Worm (Caenorhabditis elegans): ENCODE results near the gene B0457.6.
A peak's percentile ranks its signal among the peaks of the same experiment; 100 is the strongest.

The B0457.6 gene

ce11 chrII:8877032-8877985, 44.9 kb upstream of the B0457.6 start (continued):
- peak; percentile 13 for TF ChIP-seq unc-130 (GFP tag; optimal IDR thresholded peaks at IDR 0.05)

- TF ChIP-seq aha-1 (tag) (no peak), lsy-2 (tag; optimal IDR thresholded peaks at IDR 0.05) (no peak), egl-43 (GFP tag; IDR thresholded peaks at IDR 0.05) (0 out of 2 replicates have a peak, but pooled peaks have one; percentile 49), daf-8 (GFP tag; IDR thresholded peaks at IDR 0.05) (no peak), fkh-10 (GFP tag; optimal IDR thresholded peaks at IDR 0.05) (no peak), jun-1 (tag; optimal IDR thresholded peaks at IDR 0.05) (no peak), set-16 (GFP tag; IDR thresholded peaks at IDR 0.05) (peak; percentile 58), mdl-1 (tag; optimal IDR thresholded peaks at IDR 0.05) (no peak), daf-12 (tag; optimal IDR thresholded peaks at IDR 0.05) (no peak), mes-2 (tag; optimal IDR thresholded peaks at IDR 0.05; ENCODE audit: poor library complexity, severe bottlenecking) (no peak), nhr-6 (tag; optimal IDR thresholded peaks at IDR 0.05) (no peak), arid-1 (GFP tag; conservative IDR thresholded peaks at IDR 0.05) (0 out of 2 replicates have a peak, but pooled peaks have one; percentile 26), lin-13 (GFP tag; optimal IDR thresholded peaks at IDR 0.05) (no peak)
These were observed 43.7 kb upstream of the B0457.6 start for ce11 chrII:8878528-8878927.

ce11 chrII:8883559-8883958, 38.7 kb upstream of the B0457.6 start, which contains the start of gene rha-1:
TSS of gene rha-1 (minus strand) at chrII:8883659.
- TF ChIP-seq ceh-44 (GFP tag; IDR thresholded peaks at IDR 0.05) (no peak), daf-16 (GFP tag; optimal IDR thresholded peaks at IDR 0.05) (no peak), daf-16 (tag; optimal IDR thresholded peaks at IDR 0.05) (no peak), lin-29 (GFP tag; IDR thresholded peaks at IDR 0.05) (no peak), ZK337.2 (GFP tag; IDR thresholded peaks at IDR 0.05) (no peak), zip-2 (tag; optimal IDR thresholded peaks at IDR 0.05) (no peak), snpc-4 (tag; optimal IDR thresholded peaks at IDR 0.05) (no peak), dpl-1 (GFP tag; optimal IDR thresholded peaks at IDR 0.05) (no peak), Y48G9A.11 (GFP tag; IDR thresholded peaks at IDR 0.05) (no peak), ZK546.5 (tag; optimal IDR thresholded peaks at IDR 0.05) (no peak), ama-1 (optimal IDR thresholded peaks at IDR 0.05) (no peak)

- TF ChIP-seq hlh-30 (tag; optimal IDR thresholded peaks at IDR 0.05; ENCODE audit: insufficient read depth) (no peak), nhr-77 (tag; optimal IDR thresholded peaks at IDR 0.05) (peak; percentile 1), dve-1 (tag; optimal IDR thresholded peaks at IDR 0.05; ENCODE audit: insufficient read depth) (peak; percentile 71), nhr-237 (tag; optimal IDR thresholded peaks at IDR 0.05) (no peak), daf-16 (GFP tag; optimal IDR thresholded peaks at IDR 0.05) (no peak), daf-16 (tag; optimal IDR thresholded peaks at IDR 0.05) (peak; percentile 41), lsy-2 (tag; optimal IDR thresholded peaks at IDR 0.05) (peak; percentile 75 to 98), spr-3 (GFP tag; optimal IDR thresholded peaks at IDR 0.05) (no peak), dpl-1 (GFP tag; optimal IDR thresholded peaks at IDR 0.05) (peak; percentile 62), ceh-32 (tag; optimal IDR thresholded peaks at IDR 0.05; ENCODE audit: poor library complexity) (no peak), ztf-11 (tag; optimal IDR thresholded peaks at IDR 0.05) (no peak), ztf-7 (tag; optimal IDR thresholded peaks at IDR 0.05) (no peak), rbr-2 (tag; optimal IDR thresholded peaks at IDR 0.05) (peak; percentile 34), pha-4 (GFP tag; IDR thresholded peaks at IDR 0.05) (no peak), pha-4 (tag; optimal IDR thresholded peaks at IDR 0.05) (peak; percentile 61), ZK337.2 (GFP tag; IDR thresholded peaks at IDR 0.05) (no peak), Y5F2A.4 (GFP tag; optimal IDR thresholded peaks at IDR 0.05) (no peak), mes-2 (tag; optimal IDR thresholded peaks at IDR 0.05; ENCODE audit: poor library complexity, severe bottlenecking) (peak; percentile 75), lin-29 (GFP tag; IDR thresholded peaks at IDR 0.05) (no peak), attf-4 (tag; optimal IDR thresholded peaks at IDR 0.05) (no peak), aha-1 (tag) (peak; percentile 72)
These were observed 37.8 kb upstream of the B0457.6 start, which contains the start of the genes T07D4.5 and ddx-19 for ce11 chrII:8884262-8884949. TSS of gene T07D4.5 (minus strand) at chrII:8884332. TSS of gene ddx-19 (plus strand) at chrII:8884899.

All from whole organism, L4 larva.